Worm (Caenorhabditis elegans) whole organism, late embryonic: ENCODE results near the gene C15H11.10.

ENCODE experiments used
- fkh-10 ChIP-seq: fragments of 150-350 bp; optimal IDR thresholded peaks from 2 replicates; lab custom pipeline; 2014; ENCODE audit warnings: missing biosample characterization, missing genetic modification reagents, missing genetic modification characterization
- lin-11 ChIP-seq: fragments of 200-800 bp; sonication (Bioruptor generic); optimal IDR thresholded peaks from 2 replicates; lab custom pipeline; 2018; ENCODE audit warnings: mild to moderate bottlenecking, missing genetic modification characterization, missing compliant biosample characterization
- mec-3 ChIP-seq: sonication (generic microtip); optimal IDR thresholded peaks from 2 replicates; lab custom pipeline; 2016; ENCODE audit warnings: borderline replicate concordance, missing genetic modification characterization, missing compliant biosample characterization
- pag-3 ChIP-seq: sonication (generic microtip); optimal IDR thresholded peaks from 2 replicates; lab custom pipeline; 2016; ENCODE audit warnings: missing compliant biosample characterization, missing genetic modification characterization, borderline replicate concordance
- rnt-1 ChIP-seq: sonication (generic microtip); optimal IDR thresholded peaks from 2 replicates; lab custom pipeline; 2016; ENCODE audit warnings: missing genetic modification characterization, missing compliant biosample characterization
- sox-4 ChIP-seq: sonication (generic microtip); optimal IDR thresholded peaks from 2 replicates; lab custom pipeline; 2017; ENCODE audit warnings: mild to moderate bottlenecking, missing genetic modification characterization, inconsistent platforms, missing compliant biosample characterization

ce11 chrV:14355738-14356368 lies 36.1 kb upstream of the C15H11.10 start, which contains the start of gene cyn-1:
- TF ChIP-seq sox-4 (tag; lab: Kevin White, UChicago), result no peak
- no peak for TF ChIP-seq pag-3
- TF ChIP-seq fkh-10 (GFP tag; lab: Kevin White, UChicago), result no peak
- no peak for TF ChIP-seq rnt-1
- TF ChIP-seq mec-3, result no peak
- TF ChIP-seq lin-11, result no peak
